Worm (Caenorhabditis elegans): ENCODE measurements around the gene Y42A5A.1.

DNA sequence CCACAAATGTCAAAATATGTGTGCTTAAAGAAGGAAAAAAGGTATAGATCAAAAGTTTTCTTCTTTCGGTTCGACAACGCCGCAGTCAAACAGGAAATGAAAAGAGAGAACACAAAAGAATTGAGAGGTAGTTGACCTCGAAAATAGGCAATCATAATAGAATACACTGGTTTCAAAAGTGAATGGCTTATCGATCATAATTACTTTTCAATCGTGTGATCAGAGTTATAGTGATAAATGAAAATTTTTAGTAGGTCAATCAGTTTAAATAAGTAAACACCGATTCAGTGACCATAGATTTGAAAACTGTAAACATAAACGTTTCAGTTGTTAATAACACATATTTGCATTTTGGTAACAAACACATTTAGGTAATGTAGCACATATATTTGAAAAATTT, 17.4 kb upstream of the Y42A5A.1 start:
- no peak for TF ChIP-seq dmd-4 (tag; optimal IDR thresholded peaks at IDR 0.05)
- TF ChIP-seq snpc-4 (tag; optimal IDR thresholded peaks at IDR 0.05), result no peak
- TF ChIP-seq ceh-82 (tag; optimal IDR thresholded peaks at IDR 0.05), result no peak
- TF ChIP-seq aly-2 (tag; optimal IDR thresholded peaks at IDR 0.05), result no peak
- TF ChIP-seq nhr-12 (tag; optimal IDR thresholded peaks at IDR 0.05), result no peak
- no peak for TF ChIP-seq unc-62 (GFP tag; optimal IDR thresholded peaks at IDR 0.05)
- no peak for TF ChIP-seq elt-3 (tag; optimal IDR thresholded peaks at IDR 0.05)
- TF ChIP-seq lin-13 (GFP tag; optimal IDR thresholded peaks at IDR 0.05), result no peak
- no peak for TF ChIP-seq mab-5 (tag; optimal IDR thresholded peaks at IDR 0.05)
- no peak for TF ChIP-seq nhr-77 (tag; optimal IDR thresholded peaks at IDR 0.05)

Measured in whole organism, L2 larva.